Fruit fly (Drosophila melanogaster) whole organism, wandering third instar larva: ENCODE measurements around the gene Alp13.
A peak's percentile ranks its signal among the peaks of the same experiment; 100 is the strongest.

ENCODE experiments used
- Abd-B ChIP-seq: fragments of >200 bp; optimal IDR thresholded peaks from 2 replicates; lab custom pipeline; 2017; ENCODE audit warnings: missing biosample characterization, missing genetic modification characterization
- CrebA ChIP-seq: fragments of 200-800 bp; sonication (Bioruptor generic); optimal IDR thresholded peaks from 2 replicates; lab custom pipeline; 2016; ENCODE audit warnings: missing biosample characterization, mild to moderate bottlenecking, missing genetic modification characterization, borderline replicate concordance
- Dfd ChIP-seq: fragments of >200 bp; optimal IDR thresholded peaks from 2 replicates; lab custom pipeline; 2017; ENCODE audit warnings: missing biosample characterization, missing genetic modification characterization
- Dif ChIP-seq: fragments of 200-275, 200-300 bp; sonication (Bioruptor generic); optimal IDR thresholded peaks from 2 replicates; lab custom pipeline; 2018; ENCODE audit warnings: missing biosample characterization, missing genetic modification characterization; ENCODE audit not compliant: partially characterized antibody
- GATAd ChIP-seq: sonication (Bioruptor generic); optimal IDR thresholded peaks from 2 replicates; lab custom pipeline; 2016; ENCODE audit warnings: missing biosample characterization, missing genetic modification characterization
- HLH106 ChIP-seq: fragments of 200-800 bp; optimal IDR thresholded peaks from 3 replicates; lab custom pipeline; 2019; ENCODE audit warnings: missing biosample characterization, mild to moderate bottlenecking, missing genetic modification characterization, moderate library complexity
- Hr78 ChIP-seq: fragments of >200 bp; optimal IDR thresholded peaks from 2 replicates; lab custom pipeline; 2017; ENCODE audit warnings: missing biosample characterization, missing genetic modification characterization
- Hr83 ChIP-seq: fragments of 200-300 bp; sonication (Bioruptor generic); optimal IDR thresholded peaks from 2 replicates; lab custom pipeline; 2016; ENCODE audit warnings: missing biosample characterization, mild to moderate bottlenecking, missing genetic modification characterization, moderate library complexity; ENCODE audit not compliant: poor library complexity, severe bottlenecking
- Mio ChIP-seq: sonication (Bioruptor generic); optimal IDR thresholded peaks from 2 replicates; lab custom pipeline; 2016; ENCODE audit warnings: missing biosample characterization, missing genetic modification characterization
- Myc ChIP-seq: fragments of >200 bp; optimal IDR thresholded peaks from 2 replicates; lab custom pipeline; 2017
- N ChIP-seq: fragments of >200 bp; optimal IDR thresholded peaks from 2 replicates; lab custom pipeline; 2018; ENCODE audit warnings: missing biosample characterization, missing external identifiers, missing genetic modification characterization
- Rel ChIP-seq, 2 experiments: fragments of 200-800 bp; sonication (Bioruptor generic) in 1 of 2; optimal IDR thresholded peaks; 2 replicates in 1 of 2; 3 replicates in 1 of 2; lab custom pipeline; 2016 to 2019; ENCODE audit warnings: mild to moderate bottlenecking in 2 of 2, missing biosample characterization in 2 of 2, missing genetic modification characterization in 2 of 2, moderate library complexity in 1 of 2
- Sp1 ChIP-seq: fragments of 200-800 bp; sonication (Bioruptor generic); optimal IDR thresholded peaks from 3 replicates; lab custom pipeline; 2019; ENCODE audit warnings: missing biosample characterization, mild to moderate bottlenecking, missing genetic modification characterization, moderate library complexity
- br ChIP-seq: fragments of 200-800 bp; sonication (Bioruptor generic); optimal IDR thresholded peaks from 2 replicates; lab custom pipeline; 2016; ENCODE audit warnings: missing biosample characterization, missing genetic modification characterization
- brk ChIP-seq: fragments of 200-800 bp; sonication (Bioruptor generic); optimal IDR thresholded peaks from 2 replicates; lab custom pipeline; 2016; ENCODE audit warnings: missing biosample characterization, mild to moderate bottlenecking, missing genetic modification characterization
- dl ChIP-seq, 2 experiments: fragments of 175-275, 200-275 bp in 1 of 2; fragments of 200-275 bp in 1 of 2; sonication (Bioruptor generic); optimal IDR thresholded peaks; lab custom pipeline; 2018; ENCODE audit warnings: mild to moderate bottlenecking in 2 of 2, missing biosample characterization in 2 of 2, missing genetic modification characterization in 2 of 2, moderate library complexity in 2 of 2; ENCODE audit not compliant: partially characterized antibody in 2 of 2, insufficient read depth in 1 of 2
- dsf ChIP-seq: sonication (Bioruptor generic); optimal IDR thresholded peaks from 2 replicates; lab custom pipeline; 2016; ENCODE audit warnings: missing biosample characterization, missing genetic modification characterization, borderline replicate concordance
- ey ChIP-seq: fragments of 200-800 bp; sonication (Bioruptor generic); optimal IDR thresholded peaks from 2 replicates; lab custom pipeline; 2016; ENCODE audit warnings: missing biosample characterization, missing genetic modification characterization
- foxo ChIP-seq, 2 experiments: fragments of 200-800 bp; sonication (Bioruptor generic); optimal IDR thresholded peaks; 2 replicates in 1 of 2; 3 replicates in 1 of 2; lab custom pipeline; 2016 to 2017; ENCODE audit warnings: missing biosample characterization in 2 of 2, missing genetic modification characterization in 2 of 2
- fru ChIP-seq: fragments of 200-800 bp; sonication (Bioruptor generic); optimal IDR thresholded peaks from 3 replicates; lab custom pipeline; 2016; ENCODE audit warnings: missing biosample characterization, mild to moderate bottlenecking, missing genetic modification characterization
- h ChIP-seq: fragments of 200-800 bp; sonication (Bioruptor generic); optimal IDR thresholded peaks from 3 replicates; lab custom pipeline; 2016; ENCODE audit warnings: missing biosample characterization, mild to moderate bottlenecking, missing genetic modification characterization
- jim ChIP-seq: fragments of 175-275, 200-325 bp; sonication (Bioruptor generic); optimal IDR thresholded peaks from 2 replicates; lab custom pipeline; 2016; ENCODE audit warnings: missing biosample characterization, mild to moderate bottlenecking, missing genetic modification characterization
- lola ChIP-seq: fragments of >200 bp; optimal IDR thresholded peaks from 2 replicates; lab custom pipeline; 2017; ENCODE audit warnings: missing biosample characterization, missing genetic modification characterization
- pan ChIP-seq: fragments of >200 bp; optimal IDR thresholded peaks from 2 replicates; lab custom pipeline; 2017
- rgr ChIP-seq: fragments of 200-800 bp; sonication (Bioruptor generic); optimal IDR thresholded peaks from 3 replicates; lab custom pipeline; 2016; ENCODE audit warnings: missing biosample characterization, mild to moderate bottlenecking, missing genetic modification characterization
- sage ChIP-seq: fragments of 200-800 bp; sonication (Bioruptor generic); optimal IDR thresholded peaks from 2 replicates; lab custom pipeline; 2016; ENCODE audit warnings: missing biosample characterization, mild to moderate bottlenecking, missing genetic modification characterization
- tai ChIP-seq: sonication (Bioruptor generic); optimal IDR thresholded peaks from 2 replicates; lab custom pipeline; 2016; ENCODE audit warnings: missing biosample characterization, missing genetic modification characterization
- usp ChIP-seq: fragments of >200 bp; optimal IDR thresholded peaks from 2 replicates; lab custom pipeline; 2017; ENCODE audit warnings: missing biosample characterization, missing genetic modification characterization
- woc ChIP-seq: sonication (Bioruptor generic); optimal IDR thresholded peaks from 2 replicates; lab custom pipeline; 2016; ENCODE audit warnings: missing biosample characterization, mild to moderate bottlenecking, missing genetic modification characterization

Alp13 gene

dm6 chr3R:10109212-10109880 lies 34.2 kb upstream of the Alp13 start:
- no peak for TF ChIP-seq Rel (GFP tag; optimal IDR thresholded peaks at IDR 0.05; lab: Kevin White, UChicago)
- no peak for TF ChIP-seq Rel (tag; optimal IDR thresholded peaks at IDR 0.05; lab: Kevin White, UChicago)
- TF ChIP-seq pan = no peak
- TF ChIP-seq Dif (GFP tag; lab: Kevin White, UChicago) = peak; percentile 91
- TF ChIP-seq N = peak; percentile 80
- peak in 1 of 2 experiments; percentile 79 for TF ChIP-seq dl (GFP tag; optimal IDR thresholded peaks at IDR 0.05; lab: Kevin White, UChicago; ENCODE audit: insufficient read depth in 1 of 2, partially characterized antibody in 2 of 2)

- TF ChIP-seq dsf (no peak), Mio (GFP tag; lab: Kevin White, UChicago) (no peak), N (peak; percentile 58), Abd-B (GFP tag; lab: Kevin White, UChicago) (no peak), lola (GFP tag; lab: Kevin White, UChicago) (no peak)
- TF ChIP-seq, all 38 proteins: peak for 1
These were observed 33.2 kb upstream of the Alp13 start for dm6 chr3R:10108289-10108928.

dm6 chr3R:10106796-10107195 lies 31.6 kb upstream of the Alp13 start:
- no peak for TF ChIP-seq jim (GFP tag; lab: Kevin White, UChicago)
- TF ChIP-seq h (GFP tag; lab: Kevin White, UChicago) = no peak
- TF ChIP-seq Dif (GFP tag; lab: Kevin White, UChicago) = no peak
- TF ChIP-seq Hr78 = no peak
- TF ChIP-seq Rel (GFP tag; optimal IDR thresholded peaks at IDR 0.05; lab: Kevin White, UChicago) = no peak
- TF ChIP-seq Rel (tag; optimal IDR thresholded peaks at IDR 0.05; lab: Kevin White, UChicago) = no peak
- no peak for TF ChIP-seq usp
- no peak for TF ChIP-seq pan
- no peak for TF ChIP-seq brk
- no peak for TF ChIP-seq rgr
- no peak for TF ChIP-seq GATAd
- TF ChIP-seq br = no peak
- TF ChIP-seq foxo (GFP tag; optimal IDR thresholded peaks at IDR 0.05; lab: Kevin White, UChicago) = no peak
- no peak for TF ChIP-seq HLH106 (tag; lab: Kevin White, UChicago)
- TF ChIP-seq tai (GFP tag; lab: Kevin White, UChicago) = no peak
- no peak for TF ChIP-seq Mio (GFP tag; lab: Kevin White, UChicago)

dm6 chr3R:10100498-10101196 lies 25.5 kb upstream of the Alp13 start:
- TF ChIP-seq HLH106 (tag; lab: Kevin White, UChicago) = peak; percentile 28
- TF ChIP-seq foxo (GFP tag; optimal IDR thresholded peaks at IDR 0.05; lab: Kevin White, UChicago) = peak in 1 of 2 experiments; percentile 60
- peak; percentile 84 for TF ChIP-seq Myc (lab: Kevin White, UChicago)
- TF ChIP-seq fru = peak; percentile 17
- TF ChIP-seq Dif (GFP tag; lab: Kevin White, UChicago) = peak; percentile 93
- TF ChIP-seq dl (GFP tag; optimal IDR thresholded peaks at IDR 0.05; lab: Kevin White, UChicago; ENCODE audit: insufficient read depth in 1 of 2, partially characterized antibody in 2 of 2) = peak; percentile 3 to 41
- TF ChIP-seq Hr83 (GFP tag; lab: Kevin White, UChicago) = peak; percentile 53
- peak; percentile 47 for TF ChIP-seq h (GFP tag; lab: Kevin White, UChicago)
- TF ChIP-seq N = peak; percentile 53
- TF ChIP-seq Mio (GFP tag; lab: Kevin White, UChicago) = no peak
- TF ChIP-seq Dfd (GFP tag; lab: Kevin White, UChicago) = no peak
- TF ChIP-seq pan = no peak
- TF ChIP-seq Sp1 (GFP tag; lab: Kevin White, UChicago) = peak; percentile 14

- TF ChIP-seq Rel (GFP tag; optimal IDR thresholded peaks at IDR 0.05; lab: Kevin White, UChicago) (no peak), Rel (tag; optimal IDR thresholded peaks at IDR 0.05; lab: Kevin White, UChicago) (peak; percentile 10), CrebA (GFP tag; lab: Kevin White, UChicago) (no peak), pan (no peak), woc (GFP tag; lab: Kevin White, UChicago) (no peak), sage (GFP tag; lab: Kevin White, UChicago) (no peak), h (GFP tag; lab: Kevin White, UChicago) (peak; percentile 32), ey (GFP tag; lab: Kevin White, UChicago) (no peak)
These were observed 24.3 kb upstream of the Alp13 start for dm6 chr3R:10099401-10099848.
